Worm (Caenorhabditis elegans) whole organism, L1 larva: ENCODE measurements around the gene C07D8.5.

ENCODE experiments used
- C04F5.9 ChIP-seq: sonication (generic microtip); optimal IDR thresholded peaks from 2 replicates; lab custom pipeline; 2016; ENCODE audit warnings: missing genetic modification characterization, missing compliant biosample characterization
- C34B4.2 ChIP-seq: sonication (generic microtip); optimal IDR thresholded peaks from 2 replicates; lab custom pipeline; 2017; ENCODE audit warnings: mild to moderate bottlenecking, missing genetic modification characterization, missing compliant biosample characterization
- F16B12.6 ChIP-seq: fragments of 150-350 bp; optimal IDR thresholded peaks from 2 replicates; lab custom pipeline; 2014; ENCODE audit warnings: missing biosample characterization, missing genetic modification characterization
- aly-2 ChIP-seq: fragments of 150-350 bp; optimal IDR thresholded peaks from 2 replicates; lab custom pipeline; 2014; ENCODE audit warnings: missing biosample characterization, missing genetic modification characterization
- ama-1 ChIP-seq: fragments of 150-350 bp; optimal IDR thresholded peaks from 2 replicates; lab custom pipeline; 2014
- ceh-63 ChIP-seq: fragments of 200-800 bp; sonication (Bioruptor generic); optimal IDR thresholded peaks from 2 replicates; lab custom pipeline; 2018; ENCODE audit warnings: mild to moderate bottlenecking, missing genetic modification characterization, missing compliant biosample characterization
- ceh-8 ChIP-seq: fragments of 200-800 bp; sonication (Bioruptor generic); optimal IDR thresholded peaks from 2 replicates; lab custom pipeline; 2018; ENCODE audit warnings: mild to moderate bottlenecking, missing genetic modification characterization, moderate library complexity, missing compliant biosample characterization
- dsc-1 ChIP-seq: sonication (generic microtip); optimal IDR thresholded peaks from 2 replicates; lab custom pipeline; 2016; ENCODE audit warnings: mild to moderate bottlenecking, missing genetic modification characterization, missing compliant biosample characterization
- elt-3 ChIP-seq, 6 experiments: fragments of 150-350 bp in 1 of 6; sonication (generic microtip); optimal IDR thresholded peaks; 2 replicates each; lab custom pipeline; 2017 to 2018; ENCODE audit warnings: missing biosample characterization in 6 of 6, missing genetic modification characterization in 6 of 6, inconsistent platforms in 1 of 6
- ets-5 ChIP-seq: fragments of 200-800 bp; sonication (Bioruptor generic); IDR thresholded peaks from 2 replicates; pipeline ENCODE4 v1.3.6; 2022; ENCODE audit warnings: missing genetic modification characterization, missing compliant biosample characterization
- fkh-4 ChIP-seq: sonication (generic microtip); optimal IDR thresholded peaks from 2 replicates; lab custom pipeline; 2016; ENCODE audit warnings: missing compliant biosample characterization, missing genetic modification characterization, borderline replicate concordance
- fos-1 ChIP-seq: fragments of 150-350 bp; optimal IDR thresholded peaks from 2 replicates; lab custom pipeline; 2014; ENCODE audit warnings: missing biosample characterization, missing genetic modification characterization
- grh-1 ChIP-seq: fragments of 200-800 bp; sonication (Bioruptor generic); IDR thresholded peaks from 2 replicates; pipeline ENCODE4 v1.3.6; 2022; ENCODE audit warnings: missing genetic modification reagents, missing genetic modification characterization, missing compliant biosample characterization
- hlh-4 ChIP-seq: sonication (generic microtip); optimal IDR thresholded peaks from 2 replicates; lab custom pipeline; 2016; ENCODE audit warnings: mild to moderate bottlenecking, missing genetic modification characterization, missing compliant biosample characterization
- hpl-2 ChIP-seq: fragments of 150-350 bp; optimal IDR thresholded peaks from 2 replicates; lab custom pipeline; 2014; ENCODE audit warnings: missing biosample characterization, missing genetic modification reagents, missing genetic modification characterization
- isw-1 ChIP-seq: fragments of 200-800 bp; sonication (Bioruptor generic); IDR thresholded peaks from 2 replicates; pipeline ENCODE4 v1.3.6; 2022; ENCODE audit warnings: missing genetic modification characterization, missing compliant biosample characterization
- jun-1 ChIP-seq: fragments of 150-350 bp; optimal IDR thresholded peaks from 2 replicates; lab custom pipeline; 2014; ENCODE audit warnings: missing biosample characterization, missing genetic modification reagents, missing genetic modification characterization
- lin-14 ChIP-seq: fragments of 200-800 bp; sonication (Bioruptor generic); optimal IDR thresholded peaks from 2 replicates; lab custom pipeline; 2018; ENCODE audit warnings: mild to moderate bottlenecking, missing genetic modification characterization, moderate library complexity, missing compliant biosample characterization
- lir-3 ChIP-seq: sonication (generic microtip); optimal IDR thresholded peaks from 2 replicates; lab custom pipeline; 2016; ENCODE audit warnings: mild to moderate bottlenecking, missing genetic modification characterization, moderate library complexity, missing compliant biosample characterization; ENCODE audit not compliant: poor library complexity
- lsy-2 ChIP-seq, 2 experiments: fragments of 150-350 bp; optimal IDR thresholded peaks; 2 replicates each; lab custom pipeline; 2014; ENCODE audit warnings: missing biosample characterization in 2 of 2, missing genetic modification characterization in 2 of 2
- mdl-1 ChIP-seq, 2 experiments: fragments of 150-350 bp; optimal IDR thresholded peaks; 2 replicates each; lab custom pipeline; 2014 to 2017; ENCODE audit warnings: missing biosample characterization in 2 of 2, missing genetic modification characterization in 2 of 2, inconsistent platforms in 1 of 2
- mef-2 ChIP-seq: fragments of 150-350 bp; optimal IDR thresholded peaks from 2 replicates; lab custom pipeline; 2014; ENCODE audit warnings: missing biosample characterization, missing genetic modification characterization
- mep-1 ChIP-seq: fragments of 150-350 bp; optimal IDR thresholded peaks from 2 replicates; lab custom pipeline; 2014; ENCODE audit warnings: missing biosample characterization, missing genetic modification characterization
- nhr-12 ChIP-seq: sonication (generic microtip); optimal IDR thresholded peaks from 2 replicates; lab custom pipeline; 2017; ENCODE audit warnings: missing biosample characterization, missing genetic modification characterization
- nhr-19 ChIP-seq: fragments of 200-800 bp; sonication (Bioruptor generic); conservative IDR thresholded peaks from 2 replicates; pipeline ENCODE4 v1.3.6; 2022; ENCODE audit warnings: missing genetic modification characterization, missing compliant biosample characterization
- nhr-20 ChIP-seq: sonication (generic microtip); optimal IDR thresholded peaks from 2 replicates; lab custom pipeline; 2016; ENCODE audit warnings: mild to moderate bottlenecking, missing genetic modification characterization, missing compliant biosample characterization
- nhr-237 ChIP-seq: fragments of 150-350 bp; optimal IDR thresholded peaks from 2 replicates; lab custom pipeline; 2014; ENCODE audit warnings: missing biosample characterization, missing genetic modification characterization
- nhr-47 ChIP-seq: sonication (generic microtip); optimal IDR thresholded peaks from 2 replicates; lab custom pipeline; 2016; ENCODE audit warnings: mild to moderate bottlenecking, missing genetic modification characterization, moderate library complexity, missing compliant biosample characterization
- nhr-71 ChIP-seq: sonication (generic microtip); optimal IDR thresholded peaks from 2 replicates; lab custom pipeline; 2016; ENCODE audit warnings: mild to moderate bottlenecking, missing genetic modification characterization, moderate library complexity, missing compliant biosample characterization
- nhr-85 ChIP-seq: sonication (generic microtip); peaks from one replicate; lab custom pipeline; 2016; ENCODE audit warnings: missing genetic modification characterization, inconsistent platforms, missing compliant biosample characterization
- pag-3 ChIP-seq: sonication (generic microtip); optimal IDR thresholded peaks from 2 replicates; lab custom pipeline; 2017; ENCODE audit warnings: missing genetic modification characterization, mild to moderate bottlenecking, missing compliant biosample characterization, antibody characterized with exemption, borderline replicate concordance; ENCODE audit not compliant: insufficient read depth
- pqm-1 ChIP-seq: sonication (generic microtip); optimal IDR thresholded peaks from 3 replicates; lab custom pipeline; 2017; ENCODE audit warnings: missing biosample characterization, missing genetic modification characterization
- skn-1 ChIP-seq: fragments of 150-350 bp; optimal IDR thresholded peaks from 2 replicates; lab custom pipeline; 2014; ENCODE audit warnings: missing biosample characterization, missing genetic modification characterization
- snpc-4 ChIP-seq: fragments of 150-350 bp; optimal IDR thresholded peaks from 2 replicates; lab custom pipeline; 2014; ENCODE audit warnings: missing biosample characterization, missing genetic modification characterization
- sptf-1 ChIP-seq: fragments of 150-350 bp; optimal IDR thresholded peaks from 2 replicates; lab custom pipeline; 2014; ENCODE audit warnings: missing biosample characterization, missing genetic modification characterization
- sup-37 ChIP-seq: fragments of 200-800 bp; sonication (Bioruptor generic); optimal IDR thresholded peaks from 2 replicates; lab custom pipeline; 2018; ENCODE audit warnings: mild to moderate bottlenecking, missing genetic modification characterization, missing compliant biosample characterization
- swsn-7 ChIP-seq: sonication (generic microtip); optimal IDR thresholded peaks from 2 replicates; lab custom pipeline; 2016; ENCODE audit warnings: missing genetic modification characterization, missing compliant biosample characterization
- tlp-1 ChIP-seq: fragments of 150-350 bp; optimal IDR thresholded peaks from 2 replicates; lab custom pipeline; 2014; ENCODE audit warnings: missing biosample characterization, missing genetic modification characterization
- unc-30 ChIP-seq: sonication (generic microtip); optimal IDR thresholded peaks from 2 replicates; lab custom pipeline; 2017; ENCODE audit warnings: missing biosample characterization, missing genetic modification characterization
- zag-1 ChIP-seq: fragments of 150-350 bp; optimal IDR thresholded peaks from 2 replicates; lab custom pipeline; 2014; ENCODE audit warnings: missing biosample characterization, missing genetic modification characterization
- ztf-11 ChIP-seq, 2 experiments: sonication (generic microtip); optimal IDR thresholded peaks; 2 replicates each; lab custom pipeline; 2016 to 2017; ENCODE audit warnings: missing genetic modification characterization in 2 of 2, missing biosample characterization in 1 of 2, missing compliant biosample characterization in 1 of 2
- ztf-4 ChIP-seq: fragments of 150-350 bp; optimal IDR thresholded peaks from 2 replicates; lab custom pipeline; 2014; ENCODE audit warnings: missing biosample characterization, missing genetic modification characterization

The C07D8.5 gene

ce11 chrX:7343747-7344146 is at the start of gene C07D8.5:
C07D8.5 (plus strand) TSS chrX:7344047.
- no peak for TF ChIP-seq aly-2 (tag; lab: Kevin White, UChicago)
- TF ChIP-seq elt-3 (tag; optimal IDR thresholded peaks at IDR 0.05; lab: Kevin White, UChicago) = no peak
- no peak for TF ChIP-seq lir-3 (tag; lab: Kevin White, UChicago)
- TF ChIP-seq ets-5 (GFP tag; lab: Robert Waterston, UW) = no peak
- TF ChIP-seq mef-2 (tag; lab: Kevin White, UChicago) = no peak
- no peak for TF ChIP-seq nhr-12 (tag; lab: Kevin White, UChicago)
- TF ChIP-seq skn-1 (tag; lab: Kevin White, UChicago) = no peak
- TF ChIP-seq hlh-4 (tag; lab: Kevin White, UChicago) = no peak
- no peak for TF ChIP-seq lsy-2 (tag; optimal IDR thresholded peaks at IDR 0.05; lab: Kevin White, UChicago)
- no peak for TF ChIP-seq fkh-4 (tag; lab: Kevin White, UChicago)
- no peak for TF ChIP-seq ztf-4 (tag; lab: Kevin White, UChicago)
- no peak for TF ChIP-seq nhr-71 (tag; lab: Kevin White, UChicago)
- no peak for TF ChIP-seq unc-30 (tag; lab: Kevin White, UChicago)
- TF ChIP-seq F16B12.6 = no peak
- TF ChIP-seq sup-37 = no peak
- no peak for TF ChIP-seq nhr-85 (tag; lab: Kevin White, UChicago)
- TF ChIP-seq zag-1 (tag; lab: Kevin White, UChicago) = no peak
- no peak for TF ChIP-seq nhr-237 (tag; lab: Kevin White, UChicago)

ce11 chrX:7296310-7296709 is 47.5 kb upstream of the C07D8.5 start:
- no peak for TF ChIP-seq ceh-8 (GFP tag; lab: Kevin White, UChicago)
- TF ChIP-seq ztf-11 (tag; optimal IDR thresholded peaks at IDR 0.05; lab: Kevin White, UChicago) = no peak
- TF ChIP-seq swsn-7 (tag; lab: Kevin White, UChicago) = no peak
- TF ChIP-seq mdl-1 (tag; optimal IDR thresholded peaks at IDR 0.05; lab: Kevin White, UChicago) = no peak
- no peak for TF ChIP-seq hlh-4 (tag; lab: Kevin White, UChicago)
- TF ChIP-seq nhr-85 (tag; lab: Kevin White, UChicago) = no peak
- TF ChIP-seq fos-1 = no peak
- TF ChIP-seq mep-1 (tag; lab: Kevin White, UChicago) = no peak
- TF ChIP-seq grh-1 (GFP tag; lab: Robert Waterston, UW) = no peak
- TF ChIP-seq isw-1 = no peak
- no peak for TF ChIP-seq skn-1 (tag; lab: Kevin White, UChicago)
- no peak for TF ChIP-seq jun-1
- no peak for TF ChIP-seq snpc-4
- no peak for TF ChIP-seq ceh-63 (GFP tag; lab: Kevin White, UChicago)
- no peak for TF ChIP-seq lin-14 (GFP tag; lab: Kevin White, UChicago)
- no peak for TF ChIP-seq nhr-47
- no peak for TF ChIP-seq sptf-1 (tag; lab: Kevin White, UChicago)
- no peak for TF ChIP-seq C34B4.2 (tag; lab: Kevin White, UChicago)
- no peak for TF ChIP-seq C04F5.9 (tag; lab: Kevin White, UChicago)
- no peak for TF ChIP-seq tlp-1

ce11 chrX:7298652-7299051 is 45.2 kb upstream of the C07D8.5 start, which contains the start of gene K03A1.4:
K03A1.4 (minus strand) TSS chrX:7298752.
- no peak for TF ChIP-seq swsn-7 (tag; lab: Kevin White, UChicago)
- no peak for TF ChIP-seq hpl-2 (GFP tag; lab: Kevin White, UChicago)
- TF ChIP-seq pqm-1 = no peak
- TF ChIP-seq mef-2 (tag; lab: Kevin White, UChicago) = no peak
- TF ChIP-seq ama-1 (lab: Kevin White, UChicago) = no peak
- TF ChIP-seq nhr-19 (GFP tag; lab: Robert Waterston, UW) = no peak
- no peak for TF ChIP-seq pag-3 (tag; lab: Kevin White, UChicago)
- no peak for TF ChIP-seq sup-37
- no peak for TF ChIP-seq nhr-237 (tag; lab: Kevin White, UChicago)
- TF ChIP-seq nhr-20 = no peak
- TF ChIP-seq dsc-1 (tag; lab: Kevin White, UChicago) = no peak
